Fruit fly (Drosophila melanogaster) S2 (cell line): ENCODE results near the gene CG6733.

ENCODE experiments used
- CG8478 ChIP-seq: fragments of >200 bp; optimal IDR thresholded peaks from 2 replicates; lab custom pipeline; 2018
- CTCF ChIP-seq, 2 experiments: fragments of >200 bp; optimal IDR thresholded peaks; 2 replicates each; lab custom pipeline; 2018

- TF ChIP-seq CG8478 (lab: Kevin White, UChicago), result no peak
- no peak for TF ChIP-seq CTCF (optimal IDR thresholded peaks at IDR 0.05; lab: Kevin White, UChicago)
These were observed 28.9 kb downstream of the CG6733 start, which contains the start of gene CG31365 for dm6 chr3R:23126241-23127022.
